Worm (Caenorhabditis elegans): ENCODE measurements around the gene F20G2.5.

The F20G2.5 gene

DNA sequence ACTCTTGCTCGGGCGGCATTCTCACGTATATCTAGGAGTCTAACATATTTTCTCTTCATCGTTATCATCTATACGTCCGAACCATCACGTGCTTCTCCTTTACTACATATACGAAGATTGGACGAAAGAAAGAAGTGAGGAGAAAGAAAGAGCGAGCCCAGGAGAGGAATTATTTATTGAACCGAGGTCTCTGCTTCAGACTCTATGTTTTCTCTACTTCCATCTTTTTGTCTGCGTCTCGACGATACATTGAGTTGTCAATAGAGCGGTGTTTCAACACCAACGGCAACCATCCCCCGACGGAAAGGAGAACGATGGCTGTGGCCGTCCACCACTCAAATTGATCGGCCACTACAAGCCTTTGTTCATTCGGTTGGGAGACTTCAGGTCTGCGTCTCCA lies 18.1 kb downstream of the F20G2.5 start:
- no peak for TF ChIP-seq mbf-1 (tag; optimal IDR thresholded peaks at IDR 0.05)
- TF ChIP-seq lin-39 (tag; optimal IDR thresholded peaks at IDR 0.05): no peak
- TF ChIP-seq R02D3.7 (tag; optimal IDR thresholded peaks at IDR 0.05): no peak
- TF ChIP-seq F13H6.1 (tag; optimal IDR thresholded peaks at IDR 0.05): peak; percentile 93
- peak; percentile 88 for TF ChIP-seq fos-1 (tag; optimal IDR thresholded peaks at IDR 0.05)
- no peak for TF ChIP-seq peb-1 (tag; optimal IDR thresholded peaks at IDR 0.05)
- TF ChIP-seq nhr-237 (tag; optimal IDR thresholded peaks at IDR 0.05): no peak
- TF ChIP-seq mdl-1 (tag; optimal IDR thresholded peaks at IDR 0.05): peak; percentile 71 to 80
- TF ChIP-seq blmp-1 (tag; optimal IDR thresholded peaks at IDR 0.05; ENCODE audit: insufficient read depth): peak; percentile 41
- TF ChIP-seq ZK546.5 (tag; optimal IDR thresholded peaks at IDR 0.05): no peak
- no peak for TF ChIP-seq ztf-11 (tag; optimal IDR thresholded peaks at IDR 0.05)
- peak; percentile 58 for TF ChIP-seq sma-3 (GFP tag; optimal IDR thresholded peaks at IDR 0.05)
- no peak for TF ChIP-seq elt-3 (tag; optimal IDR thresholded peaks at IDR 0.05)
- peak; percentile 69 for TF ChIP-seq skn-1 (tag; optimal IDR thresholded peaks at IDR 0.05)
- TF ChIP-seq nhr-129 (tag; optimal IDR thresholded peaks at IDR 0.05): peak; percentile 97
- TF ChIP-seq nhr-6 (tag; optimal IDR thresholded peaks at IDR 0.05): no peak
- TF ChIP-seq zag-1 (tag; optimal IDR thresholded peaks at IDR 0.05): peak; percentile 72
- TF ChIP-seq nhr-25 (tag; optimal IDR thresholded peaks at IDR 0.05): peak; percentile 74
- TF ChIP-seq gmeb-1 (tag; optimal IDR thresholded peaks at IDR 0.05): peak; percentile 68
- no peak for TF ChIP-seq nhr-23 (tag; optimal IDR thresholded peaks at IDR 0.05)
- peak; percentile 44 to 87 for TF ChIP-seq lsy-2 (tag; optimal IDR thresholded peaks at IDR 0.05)
- TF ChIP-seq unc-62 (GFP tag; optimal IDR thresholded peaks at IDR 0.05): no peak
- peak; percentile 81 for TF ChIP-seq snpc-4 (tag; optimal IDR thresholded peaks at IDR 0.05)
- peak; percentile 67 for TF ChIP-seq ama-1 (optimal IDR thresholded peaks at IDR 0.05)
- peak; percentile 88 for TF ChIP-seq sma-9 (GFP tag; optimal IDR thresholded peaks at IDR 0.05)
- no peak for TF ChIP-seq sma-9 (tag; optimal IDR thresholded peaks at IDR 0.05)
- no peak for TF ChIP-seq nhr-12 (tag; optimal IDR thresholded peaks at IDR 0.05)
- peak; percentile 23 for TF ChIP-seq ceh-16 (tag; optimal IDR thresholded peaks at IDR 0.05)
- peak; percentile 70 for TF ChIP-seq mab-5 (tag; optimal IDR thresholded peaks at IDR 0.05)
- TF ChIP-seq unc-55 (GFP tag; optimal IDR thresholded peaks at IDR 0.05): peak; percentile 96
- no peak for TF ChIP-seq nhr-11 (tag; optimal IDR thresholded peaks at IDR 0.05)
- peak; percentile 74 for TF ChIP-seq nhr-21 (tag; optimal IDR thresholded peaks at IDR 0.05)
- peak; percentile 56 for TF ChIP-seq sem-4 (tag; optimal IDR thresholded peaks at IDR 0.05)
- TF ChIP-seq ztf-4 (tag; optimal IDR thresholded peaks at IDR 0.05): peak; percentile 88
- peak; percentile 78 for TF ChIP-seq lin-11 (tag; optimal IDR thresholded peaks at IDR 0.05)
- TF ChIP-seq dmd-4 (tag; optimal IDR thresholded peaks at IDR 0.05): no peak
- peak; percentile 70 for TF ChIP-seq alr-1 (tag; optimal IDR thresholded peaks at IDR 0.05)
- TF ChIP-seq lin-13 (GFP tag; optimal IDR thresholded peaks at IDR 0.05): peak; percentile 90
- no peak for TF ChIP-seq nhr-10 (tag; optimal IDR thresholded peaks at IDR 0.05)
- TF ChIP-seq C34F6.9 (tag; optimal IDR thresholded peaks at IDR 0.05): peak; percentile 92
- no peak for TF ChIP-seq nhr-77 (tag; optimal IDR thresholded peaks at IDR 0.05)
- no peak for TF ChIP-seq ztf-1 (GFP tag; conservative IDR thresholded peaks at IDR 0.05)
- TF ChIP-seq aly-2 (tag; optimal IDR thresholded peaks at IDR 0.05): no peak
- TF ChIP-seq elt-1 (tag; optimal IDR thresholded peaks at IDR 0.05): no peak
- peak; percentile 87 for TF ChIP-seq crh-2 (tag; optimal IDR thresholded peaks at IDR 0.05)
- TF ChIP-seq Y55F3AM.14 (GFP tag; optimal IDR thresholded peaks at IDR 0.05): peak; percentile 49
- no peak for TF ChIP-seq unc-39 (tag; optimal IDR thresholded peaks at IDR 0.05)
- no peak for TF ChIP-seq ceh-82 (tag; optimal IDR thresholded peaks at IDR 0.05)
- peak; percentile 61 for TF ChIP-seq egl-27 (tag; optimal IDR thresholded peaks at IDR 0.05)
